Worm (Caenorhabditis elegans) whole organism, late embryonic: Measurements from ENCODE around the gene sdhd-1.

Experiments used
- T23F11.4 ChIP-seq: fragments of 200-800 bp; sonication (Bioruptor generic); optimal IDR thresholded peaks from 2 replicates; lab custom pipeline; 2018; ENCODE audit warnings: mild to moderate bottlenecking, missing genetic modification characterization, missing compliant biosample characterization
- ceh-24 ChIP-seq: sonication (generic microtip); optimal IDR thresholded peaks from 2 replicates; lab custom pipeline; 2016; ENCODE audit warnings: mild to moderate bottlenecking, missing genetic modification characterization, missing compliant biosample characterization
- ceh-31 ChIP-seq: sonication (generic microtip); optimal IDR thresholded peaks from 2 replicates; lab custom pipeline; 2016; ENCODE audit warnings: missing genetic modification characterization, missing compliant biosample characterization
- elt-2 ChIP-seq: sonication (generic microtip); optimal IDR thresholded peaks from 2 replicates; lab custom pipeline; 2016; ENCODE audit warnings: missing genetic modification reagents, missing genetic modification characterization, missing compliant biosample characterization
- hlh-6 ChIP-seq: sonication (generic microtip); optimal IDR thresholded peaks from 2 replicates; lab custom pipeline; 2016; ENCODE audit warnings: missing genotype, missing genetic modification characterization, missing compliant biosample characterization
- hlh-8 ChIP-seq: sonication (generic microtip); optimal IDR thresholded peaks from 2 replicates; lab custom pipeline; 2016; ENCODE audit warnings: missing genotype, missing genetic modification characterization, missing compliant biosample characterization
- nhr-11 ChIP-seq: fragments of 150-350 bp; optimal IDR thresholded peaks from 2 replicates; lab custom pipeline; 2014; ENCODE audit warnings: missing biosample characterization, missing genetic modification characterization
- pha-2 ChIP-seq: sonication (generic microtip); optimal IDR thresholded peaks from 2 replicates; lab custom pipeline; 2017; ENCODE audit warnings: mild to moderate bottlenecking, missing genetic modification characterization, missing compliant biosample characterization
- pha-4 ChIP-seq: fragments of 150-350 bp; optimal IDR thresholded peaks from 2 replicates; lab custom pipeline; 2018; ENCODE audit warnings: missing biosample characterization, missing genetic modification reagents, missing genetic modification characterization
- unc-3 ChIP-seq, 2 experiments: fragments of 200-800 bp in 1 of 2; sonication (Bioruptor generic) in 1 of 2; sonication (generic microtip) in 1 of 2; conservative IDR thresholded peaks in 1 of 2; optimal IDR thresholded peaks in 1 of 2; 2 replicates each; pipeline versions ENCODE4 v1.3.6 to Lab custom; 2016 to 2022; ENCODE audit warnings: missing compliant biosample characterization in 2 of 2, missing genetic modification characterization in 2 of 2, missing genetic modification reagents in 1 of 2
- unc-55 ChIP-seq: sonication (generic microtip); optimal IDR thresholded peaks from 2 replicates; lab custom pipeline; 2017; ENCODE audit warnings: missing biosample characterization, missing genetic modification reagents, missing genetic modification characterization

DNA sequence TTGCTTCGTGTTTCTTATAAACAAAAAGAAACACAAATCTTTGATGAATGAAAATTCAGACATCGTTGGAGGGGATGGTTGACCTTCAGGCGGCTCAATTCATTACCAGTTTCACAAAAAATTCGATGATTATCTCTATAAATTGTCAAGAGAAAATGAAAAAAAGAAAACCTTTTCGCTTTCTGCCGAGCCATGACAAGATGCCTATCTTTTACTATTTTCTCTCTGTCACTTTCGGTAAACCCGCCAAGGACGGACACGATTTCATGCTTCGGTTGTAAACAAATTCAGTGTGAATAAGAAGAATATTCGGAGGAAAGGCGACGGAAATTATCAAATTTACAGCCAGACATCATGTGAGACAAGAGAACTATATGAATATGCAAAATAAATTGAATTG, 29.0 kb downstream of the sdhd-1 start:
- TF ChIP-seq pha-4 (tag; lab: Kevin White, UChicago): no peak
- TF ChIP-seq nhr-11: no peak
- no peak for TF ChIP-seq ceh-31
- no peak for TF ChIP-seq unc-3 (GFP tag; conservative IDR thresholded peaks at IDR 0.05; lab: Robert Waterston, UW)
- TF ChIP-seq unc-3 (tag; optimal IDR thresholded peaks at IDR 0.05; lab: Kevin White, UChicago): no peak
- no peak for TF ChIP-seq T23F11.4 (GFP tag; lab: Kevin White, UChicago)
- no peak for TF ChIP-seq hlh-6 (tag; lab: Kevin White, UChicago)
- TF ChIP-seq pha-2: no peak
- no peak for TF ChIP-seq unc-55
- no peak for TF ChIP-seq ceh-24
- no peak for TF ChIP-seq elt-2
- TF ChIP-seq hlh-8 (tag; lab: Kevin White, UChicago): no peak
